Worm (Caenorhabditis elegans) whole organism, early embryonic: ENCODE data around the gene sru-37.

Experiments
- B0310.2 ChIP-seq: sonication (generic microtip); optimal IDR thresholded peaks from 2 replicates; lab custom pipeline; 2016; ENCODE audit warnings: mild to moderate bottlenecking, missing genetic modification characterization, missing compliant biosample characterization
- F13C5.2 ChIP-seq: sonication (generic microtip); optimal IDR thresholded peaks from 2 replicates; lab custom pipeline; 2017; ENCODE audit warnings: mild to moderate bottlenecking, missing genetic modification characterization, inconsistent platforms, missing compliant biosample characterization
- aly-1 ChIP-seq: sonication (generic microtip); optimal IDR thresholded peaks from 2 replicates; lab custom pipeline; 2016; ENCODE audit warnings: missing genetic modification characterization, missing compliant biosample characterization
- ama-1 ChIP-seq: fragments of 150-350 bp; optimal IDR thresholded peaks from 2 replicates; lab custom pipeline; 2014
- ceh-13 ChIP-seq: fragments of 200-800 bp; sonication (Bioruptor generic); optimal IDR thresholded peaks from 2 replicates; lab custom pipeline; 2018; ENCODE audit warnings: mild to moderate bottlenecking, missing genetic modification characterization, missing compliant biosample characterization
- ceh-36 ChIP-seq: sonication (generic microtip); optimal IDR thresholded peaks from 2 replicates; lab custom pipeline; 2016; ENCODE audit warnings: missing genetic modification characterization, inconsistent platforms, missing compliant biosample characterization
- ets-7 ChIP-seq: sonication (generic microtip); optimal IDR thresholded peaks from 2 replicates; lab custom pipeline; 2016; ENCODE audit warnings: missing genotype, missing genetic modification characterization, missing compliant biosample characterization
- flt-1 ChIP-seq: fragments of 200-800 bp; sonication (Bioruptor generic); IDR thresholded peaks from 2 replicates; pipeline ENCODE4 v1.3.6; 2022; ENCODE audit warnings: missing genetic modification characterization, missing compliant biosample characterization
- hmbx-1 ChIP-seq: sonication (generic microtip); optimal IDR thresholded peaks from 2 replicates; lab custom pipeline; 2016; ENCODE audit warnings: mild to moderate bottlenecking, missing genetic modification characterization, missing compliant biosample characterization
- hmg-4 ChIP-seq: fragments of 200-800 bp; sonication (Bioruptor generic); optimal IDR thresholded peaks from 2 replicates; lab custom pipeline; 2018; ENCODE audit warnings: mild to moderate bottlenecking, missing genetic modification characterization, missing compliant biosample characterization
- hnd-1 ChIP-seq: sonication (generic microtip); optimal IDR thresholded peaks from 2 replicates; lab custom pipeline; 2016; ENCODE audit warnings: missing genetic modification characterization, missing compliant biosample characterization
- pes-1 ChIP-seq: fragments of 200-800 bp; sonication (Bioruptor generic); IDR thresholded peaks from 2 replicates; pipeline ENCODE4 v1.3.6; 2022; ENCODE audit warnings: missing genetic modification reagents, missing genetic modification characterization, missing compliant biosample characterization
- scrt-1 ChIP-seq: fragments of 200-800 bp; sonication (Bioruptor generic); IDR thresholded peaks from 2 replicates; pipeline ENCODE4 v1.3.6; 2022; ENCODE audit warnings: missing genetic modification characterization, missing compliant biosample characterization
- sea-1 ChIP-seq: fragments of 200-800 bp; sonication (Bioruptor generic); conservative IDR thresholded peaks from 2 replicates; pipeline ENCODE4 v1.3.6; 2022; ENCODE audit warnings: missing genetic modification characterization, missing compliant biosample characterization
- tbx-11 ChIP-seq: fragments of 200-800 bp; sonication (Bioruptor generic); IDR thresholded peaks from 2 replicates; pipeline ENCODE4 v1.3.6; 2022; ENCODE audit warnings: missing genetic modification characterization, missing compliant biosample characterization
- tbx-37 ChIP-seq: fragments of 200-800 bp; sonication (Bioruptor generic); conservative IDR thresholded peaks from 2 replicates; pipeline ENCODE4 v1.3.6; 2022; ENCODE audit warnings: missing genetic modification reagents, missing genetic modification characterization, missing compliant biosample characterization
- tra-4 ChIP-seq: sonication (generic microtip); optimal IDR thresholded peaks from 2 replicates; lab custom pipeline; 2017; ENCODE audit warnings: missing genetic modification characterization, missing compliant biosample characterization

Gene sru-37

DNA sequence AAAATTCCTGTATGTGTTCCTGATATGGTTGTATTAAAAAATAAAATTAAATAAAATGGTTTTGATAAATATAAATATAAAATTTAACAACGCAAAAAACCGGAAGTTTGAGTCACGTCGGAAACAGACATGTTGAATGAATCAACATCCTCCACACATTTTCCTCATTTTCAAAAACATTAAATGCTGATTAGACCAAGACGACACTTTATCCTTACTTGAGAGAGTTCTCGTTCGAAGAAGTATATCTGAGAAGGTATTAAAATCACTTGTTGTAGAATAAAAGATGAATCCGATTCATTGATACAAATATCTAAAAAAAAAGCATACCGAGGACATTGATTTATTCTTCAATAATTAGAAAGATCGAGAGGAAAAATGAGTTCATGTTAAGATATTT is 7.0 kb upstream of the sru-37 start:
- TF ChIP-seq scrt-1 (no peak), ama-1 (no peak), hmbx-1 (no peak), ceh-13 (no peak), hnd-1 (tag; lab: Kevin White, UChicago) (no peak), ets-7 (no peak), aly-1 (no peak), tra-4 (no peak), B0310.2 (no peak), sea-1 (GFP tag; lab: Robert Waterston, UW) (no peak)

DNA sequence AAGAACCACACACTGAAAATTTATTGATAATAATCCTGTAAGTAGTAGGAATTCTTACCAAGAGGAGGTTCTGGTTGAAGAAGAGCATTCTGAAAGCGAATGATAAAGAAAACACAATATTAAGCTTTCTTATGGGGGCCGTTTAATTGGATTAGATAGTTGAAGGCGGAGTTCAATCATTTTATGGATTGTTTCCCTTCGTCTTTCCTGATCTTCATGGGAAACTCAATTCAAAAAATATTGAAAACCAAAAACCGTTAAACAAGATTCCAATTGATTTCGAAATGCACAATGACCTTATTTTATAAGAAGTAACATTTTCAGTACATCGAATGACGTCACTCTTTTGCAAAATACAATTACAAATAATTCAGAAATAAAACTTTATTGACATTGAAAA is 6.2 kb upstream of the sru-37 start, which contains the start of gene F46B6.13:
Gene F46B6.13 (minus strand): TSS at position 101 of the 400 bp plus-strand sequence.
- TF ChIP-seq sea-1 (GFP tag; lab: Robert Waterston, UW): no peak
- no peak for TF ChIP-seq tbx-37 (GFP tag; lab: Robert Waterston, UW)
- no peak for TF ChIP-seq flt-1 (GFP tag; lab: Robert Waterston, UW)
- TF ChIP-seq F13C5.2 (tag; lab: Kevin White, UChicago): no peak
- no peak for TF ChIP-seq ceh-36 (tag; lab: Kevin White, UChicago)
- no peak for TF ChIP-seq tbx-11
- no peak for TF ChIP-seq ama-1
- no peak for TF ChIP-seq B0310.2
- TF ChIP-seq ceh-13: no peak
- no peak for TF ChIP-seq scrt-1
- no peak for TF ChIP-seq hmg-4 (GFP tag; lab: Kevin White, UChicago)
- no peak for TF ChIP-seq pes-1 (GFP tag; lab: Robert Waterston, UW)
- no peak for TF ChIP-seq tra-4
- TF ChIP-seq hnd-1 (tag; lab: Kevin White, UChicago): no peak
- TF ChIP-seq aly-1: no peak
- TF ChIP-seq ets-7: no peak
- TF ChIP-seq hmbx-1: no peak

DNA sequence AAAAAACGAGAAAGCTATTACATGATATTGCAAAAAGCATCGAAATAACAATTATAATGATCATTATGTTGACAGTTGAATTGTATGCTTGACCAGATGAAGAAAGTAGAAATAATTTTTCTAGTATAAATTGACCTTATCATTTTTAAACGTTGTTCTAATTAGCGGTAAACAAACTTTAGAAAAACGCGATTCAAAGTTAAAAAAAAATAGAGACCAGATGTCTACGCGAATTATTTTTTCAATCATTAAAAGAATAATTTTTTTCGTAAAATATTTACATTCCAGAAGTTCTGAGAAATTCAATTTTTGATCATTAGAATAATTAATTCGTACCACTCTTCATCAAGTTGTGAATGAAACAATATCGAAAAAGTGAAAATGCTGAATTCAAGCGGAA is 3.3 kb upstream of the sru-37 start, which contains the start of gene F46B6.10:
Gene F46B6.10 (minus strand): TSS at position 101 of the 400 bp plus-strand sequence.
- TF ChIP-seq ceh-36 (tag; lab: Kevin White, UChicago) (no peak), B0310.2 (no peak), scrt-1 (no peak), pes-1 (GFP tag; lab: Robert Waterston, UW) (no peak), sea-1 (GFP tag; lab: Robert Waterston, UW) (no peak), tbx-37 (GFP tag; lab: Robert Waterston, UW) (no peak), hmg-4 (GFP tag; lab: Kevin White, UChicago) (no peak), tra-4 (no peak), ets-7 (no peak), tbx-11 (no peak), aly-1 (no peak), F13C5.2 (tag; lab: Kevin White, UChicago) (no peak), flt-1 (GFP tag; lab: Robert Waterston, UW) (no peak), ama-1 (no peak), hnd-1 (tag; lab: Kevin White, UChicago) (no peak)

DNA sequence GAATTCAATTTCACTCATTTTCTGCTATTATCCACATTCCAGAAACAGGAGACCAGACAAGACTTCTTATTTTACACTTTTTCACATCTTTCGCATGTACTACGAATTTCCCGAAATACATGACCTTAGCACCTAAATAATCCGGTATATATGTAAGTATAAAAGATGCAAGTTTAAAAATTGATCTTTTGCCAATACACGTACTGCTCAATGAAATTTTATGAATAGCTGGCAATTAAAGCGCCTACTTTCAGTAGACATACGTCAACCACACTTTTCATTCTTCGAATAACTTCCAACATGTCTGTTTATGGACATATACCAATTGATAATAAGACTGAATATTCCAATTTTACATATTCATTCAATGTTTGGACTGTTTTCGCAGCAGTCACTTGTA is 2.1 kb upstream of the sru-37 start, which contains the start of gene sru-39:
Gene sru-39 (plus strand): TSS at position 301 of the 400 bp plus-strand sequence.
- TF ChIP-seq aly-1 (no peak), pes-1 (GFP tag; lab: Robert Waterston, UW) (no peak), hmg-4 (GFP tag; lab: Kevin White, UChicago) (no peak), ceh-36 (tag; lab: Kevin White, UChicago) (no peak), hnd-1 (tag; lab: Kevin White, UChicago) (no peak), F13C5.2 (tag; lab: Kevin White, UChicago) (no peak), tbx-11 (no peak), tbx-37 (GFP tag; lab: Robert Waterston, UW) (no peak), ceh-13 (no peak), tra-4 (no peak), sea-1 (GFP tag; lab: Robert Waterston, UW) (no peak), B0310.2 (no peak)

DNA sequence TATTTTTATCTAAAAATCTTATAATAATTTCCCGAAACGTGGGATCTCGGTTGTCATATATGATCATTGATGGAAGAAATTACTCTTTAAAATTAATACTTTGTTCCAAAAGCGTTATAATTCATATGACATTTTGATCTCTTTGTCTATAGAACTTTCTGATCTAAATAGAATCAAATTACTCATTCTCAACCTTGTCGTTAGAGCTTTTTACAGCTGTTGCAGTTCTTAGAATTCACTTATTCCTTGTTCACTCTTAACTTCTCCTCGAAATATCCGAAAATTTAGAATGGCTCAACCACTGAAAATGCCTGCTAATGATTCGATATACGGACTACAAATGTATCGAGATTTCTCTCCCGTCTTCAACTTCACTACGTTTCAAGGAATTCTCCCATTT is 5.9 kb downstream of the sru-37 start, which contains the start of gene sru-29:
Gene sru-29 (plus strand): TSS at position 301 of the 400 bp plus-strand sequence.
- TF ChIP-seq sea-1 (GFP tag; lab: Robert Waterston, UW): no peak

DNA sequence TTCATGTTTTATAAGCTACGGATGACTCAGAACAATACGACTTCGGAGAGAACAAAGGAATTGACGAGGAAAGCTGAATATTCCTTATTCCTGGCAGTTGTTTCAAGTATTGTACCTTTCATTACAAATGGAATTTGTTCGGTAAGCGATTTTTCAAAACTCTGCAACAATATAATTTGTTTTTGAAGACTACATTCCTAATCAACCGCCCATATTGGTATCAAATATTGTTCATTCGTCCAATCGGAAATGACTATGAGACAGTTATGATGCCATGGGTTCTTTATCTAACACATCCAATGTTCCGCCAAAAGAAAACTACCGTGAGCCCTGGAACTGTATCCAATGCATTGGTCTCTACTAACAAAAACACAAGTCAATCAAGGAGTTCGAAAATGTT is 7.0 kb downstream of the sru-37 start:
- TF ChIP-seq hmbx-1 (no peak), tra-4 (no peak), ceh-13 (no peak), flt-1 (GFP tag; lab: Robert Waterston, UW) (no peak), F13C5.2 (tag; lab: Kevin White, UChicago) (no peak), ama-1 (no peak), hmg-4 (GFP tag; lab: Kevin White, UChicago) (no peak), tbx-37 (GFP tag; lab: Robert Waterston, UW) (no peak), hnd-1 (tag; lab: Kevin White, UChicago) (no peak), ceh-36 (tag; lab: Kevin White, UChicago) (no peak), ets-7 (no peak), B0310.2 (no peak), aly-1 (no peak), pes-1 (GFP tag; lab: Robert Waterston, UW) (no peak), sea-1 (GFP tag; lab: Robert Waterston, UW) (no peak), tbx-11 (no peak), scrt-1 (no peak)

DNA sequence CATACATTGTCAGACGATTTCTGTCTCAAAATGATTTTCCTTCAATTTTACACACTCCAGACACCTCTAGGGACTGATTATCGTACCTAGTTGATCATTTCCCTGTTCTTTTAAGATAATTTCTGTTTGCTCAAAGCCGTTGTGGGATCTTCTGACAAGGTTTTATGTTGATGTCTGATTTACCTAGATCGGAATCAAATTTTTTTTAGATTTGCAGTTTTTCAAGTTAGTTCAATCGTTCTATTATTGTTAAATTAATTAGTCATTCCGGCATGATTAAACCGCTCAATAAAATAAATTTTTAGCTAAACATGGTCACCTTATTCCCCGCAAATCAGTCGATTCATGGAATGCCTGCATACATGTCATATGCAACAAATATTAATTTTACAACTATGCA is 8.3 kb downstream of the sru-37 start, which contains the start of gene sru-30:
Gene sru-30 (plus strand): TSS at position 301 of the 400 bp plus-strand sequence.
- no peak for TF ChIP-seq ama-1
- TF ChIP-seq tbx-11: no peak
- no peak for TF ChIP-seq pes-1 (GFP tag; lab: Robert Waterston, UW)
- TF ChIP-seq ceh-36 (tag; lab: Kevin White, UChicago): no peak
- no peak for TF ChIP-seq flt-1 (GFP tag; lab: Robert Waterston, UW)
- no peak for TF ChIP-seq hmg-4 (GFP tag; lab: Kevin White, UChicago)
- no peak for TF ChIP-seq hnd-1 (tag; lab: Kevin White, UChicago)

DNA sequence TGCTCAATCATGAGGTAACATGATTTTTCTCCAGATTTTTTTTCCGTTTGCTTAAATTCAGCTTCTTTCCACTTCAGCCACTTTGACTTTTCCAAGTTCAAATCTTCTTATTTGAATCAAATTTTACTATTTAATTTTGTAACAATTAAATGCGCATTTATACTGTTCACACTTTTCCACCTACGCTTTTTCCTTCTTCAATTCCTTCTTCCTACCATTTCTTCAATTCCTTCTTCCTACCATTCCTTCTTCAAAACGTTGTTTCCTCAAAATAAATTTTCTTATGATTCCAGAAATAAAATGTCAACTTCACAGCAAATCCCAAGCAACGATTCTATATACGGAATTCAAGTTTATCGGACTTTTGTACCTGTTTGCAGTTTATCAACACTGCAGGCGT is 11.1 kb downstream of the sru-37 start, which contains the start of gene sru-31:
Gene sru-31 (plus strand): TSS at position 301 of the 400 bp plus-strand sequence.
- no peak for TF ChIP-seq hmg-4 (GFP tag; lab: Kevin White, UChicago)
- TF ChIP-seq sea-1 (GFP tag; lab: Robert Waterston, UW): no peak
- no peak for TF ChIP-seq aly-1
- TF ChIP-seq ceh-13: no peak
- TF ChIP-seq ceh-36 (tag; lab: Kevin White, UChicago): no peak
- no peak for TF ChIP-seq B0310.2
- no peak for TF ChIP-seq flt-1 (GFP tag; lab: Robert Waterston, UW)
- no peak for TF ChIP-seq F13C5.2 (tag; lab: Kevin White, UChicago)
- TF ChIP-seq hmbx-1: no peak
- TF ChIP-seq tbx-11: no peak
